Fruit fly (Drosophila melanogaster): Measurements from ENCODE around the gene CG12116.

DNA sequence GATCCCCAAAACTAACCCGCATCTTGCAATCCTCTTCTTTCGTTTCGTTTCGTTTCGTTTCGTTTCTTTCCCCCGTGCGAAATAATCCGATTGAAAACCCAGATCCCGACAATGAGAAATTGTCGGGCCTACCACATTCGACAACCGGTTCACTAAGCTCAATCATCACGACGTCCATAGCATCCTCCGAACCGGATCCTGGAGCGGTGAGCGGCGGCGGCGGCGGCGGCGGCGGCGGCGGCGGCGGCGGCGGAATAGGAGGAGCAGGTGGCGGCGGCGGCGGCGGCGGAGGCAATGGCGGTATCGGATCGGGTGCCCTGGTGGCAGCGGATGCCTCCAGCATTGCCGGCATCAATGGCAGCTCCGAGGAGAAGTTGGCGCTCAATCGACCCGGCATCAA, 43.4 kb upstream of the CG12116 start:
- TF ChIP-seq fd96Ca (GFP tag; IDR thresholded peaks at IDR 0.05), result no peak
- no peak for TF ChIP-seq CG14655 (GFP tag; optimal IDR thresholded peaks at IDR 0.05)
- no peak for TF ChIP-seq Ets98B (GFP tag; IDR thresholded peaks at IDR 0.05)
- no peak for TF ChIP-seq Pif1B (GFP tag; optimal IDR thresholded peaks at IDR 0.05)
- TF ChIP-seq CG10348 (GFP tag; IDR thresholded peaks at IDR 0.05), result no peak
